Worm (Caenorhabditis elegans) whole organism, early embryonic: ENCODE measurements around the gene B0285.3.

ENCODE experiments used
- ama-1 ChIP-seq: fragments of 150-350 bp; optimal IDR thresholded peaks from 2 replicates; lab custom pipeline; 2014
- tra-4 ChIP-seq: sonication (generic microtip); optimal IDR thresholded peaks from 2 replicates; lab custom pipeline; 2017; ENCODE audit warnings: missing genetic modification characterization, missing compliant biosample characterization

- TF ChIP-seq ama-1 = no peak
- TF ChIP-seq tra-4 = no peak
Measured at ce11 chrIII:4309303-4309702, 33.8 kb downstream of the B0285.3 start.
